Worm (Caenorhabditis elegans): Measurements from ENCODE around the gene perm-1.

perm-1 gene

DNA sequence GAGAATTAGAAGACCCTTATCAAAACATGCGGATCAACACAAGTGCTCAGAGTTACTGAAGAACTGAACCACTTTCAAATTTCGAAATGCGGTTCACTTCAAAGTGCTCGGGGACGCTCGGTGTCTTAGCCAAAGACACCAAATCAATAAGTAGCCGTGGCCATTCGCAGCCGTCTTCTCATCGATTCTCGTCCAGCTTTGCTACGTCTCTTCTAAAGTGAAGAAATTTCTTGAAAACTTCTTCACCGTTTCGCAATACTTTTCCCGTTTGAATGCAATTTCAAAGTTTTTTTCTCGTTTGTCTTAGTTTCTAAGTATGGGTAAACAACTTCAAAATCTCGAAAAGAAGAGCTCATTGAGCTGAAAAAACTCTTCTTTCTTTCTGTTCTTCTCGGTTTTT, 4.3 kb downstream of the perm-1 start (continued):
- no peak for TF ChIP-seq nhr-90 (tag; optimal IDR thresholded peaks at IDR 0.05; ENCODE audit: poor library complexity)
- TF ChIP-seq irx-1 (tag; optimal IDR thresholded peaks at IDR 0.05), result no peak
- TF ChIP-seq sup-37 (GFP tag; optimal IDR thresholded peaks at IDR 0.05), result no peak
- no peak for TF ChIP-seq ceh-63 (GFP tag; optimal IDR thresholded peaks at IDR 0.05)
- TF ChIP-seq ceh-8 (GFP tag; optimal IDR thresholded peaks at IDR 0.05), result no peak
- peak; percentile 2 to 3 for TF ChIP-seq efl-1 (optimal IDR thresholded peaks at IDR 0.05)
- no peak for TF ChIP-seq efl-1 (GFP tag; optimal IDR thresholded peaks at IDR 0.05 in 1 of 2)
- peak; percentile 12 to 68 (median 22) for TF ChIP-seq ceh-82 (tag; optimal IDR thresholded peaks at IDR 0.05)
- TF ChIP-seq fkh-8 (tag; optimal IDR thresholded peaks at IDR 0.05), result peak; percentile 8
- no peak for TF ChIP-seq unc-86 (tag; optimal IDR thresholded peaks at IDR 0.05)
- peak; percentile 6 to 37 for TF ChIP-seq lsy-2 (tag; optimal IDR thresholded peaks at IDR 0.05)
- no peak for TF ChIP-seq mdl-1 (tag; optimal IDR thresholded peaks at IDR 0.05)
- TF ChIP-seq zip-4 (GFP tag; optimal IDR thresholded peaks at IDR 0.05), result no peak
- no peak for TF ChIP-seq snpc-4 (tag; optimal IDR thresholded peaks at IDR 0.05)
- no peak for TF ChIP-seq unc-98 (GFP tag; IDR thresholded peaks at IDR 0.05)
- TF ChIP-seq tlp-1 (tag; optimal IDR thresholded peaks at IDR 0.05), result no peak
- no peak for TF ChIP-seq nhr-47 (tag; optimal IDR thresholded peaks at IDR 0.05)
- TF ChIP-seq lin-14 (GFP tag; optimal IDR thresholded peaks at IDR 0.05), result peak; percentile 78

DNA sequence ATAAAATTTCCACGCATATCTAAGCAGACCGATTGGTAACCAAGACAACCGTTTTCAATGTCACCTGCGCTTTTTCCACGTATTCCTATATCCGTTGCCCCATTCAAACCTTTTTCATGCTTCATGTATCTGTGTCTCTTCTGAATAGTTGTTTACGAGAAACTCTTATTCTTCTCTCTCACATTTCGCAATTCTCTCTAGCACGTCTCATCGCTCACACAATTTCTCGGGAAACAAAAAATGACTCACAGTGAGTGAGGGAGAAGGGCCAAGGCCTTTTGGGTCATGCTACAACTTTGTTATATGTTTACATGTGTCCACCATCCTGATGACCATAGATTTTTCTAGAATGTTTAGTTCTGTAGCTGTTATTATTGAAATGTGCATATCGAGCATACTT, 6.7 kb downstream of the perm-1 start:
- TF ChIP-seq lin-14 (GFP tag; optimal IDR thresholded peaks at IDR 0.05) (peak; percentile 86), skn-1 (tag; optimal IDR thresholded peaks at IDR 0.05) (peak; percentile 70), sup-37 (GFP tag; optimal IDR thresholded peaks at IDR 0.05) (no peak), nhr-47 (tag; optimal IDR thresholded peaks at IDR 0.05) (peak; percentile 70), nhr-237 (tag; optimal IDR thresholded peaks at IDR 0.05) (peak; percentile 25), ztf-4 (tag; optimal IDR thresholded peaks at IDR 0.05) (peak; percentile 46), ceh-82 (tag; optimal IDR thresholded peaks at IDR 0.05) (peak in 2 of 3 experiments; percentile 9 to 63), vab-15 (tag; optimal IDR thresholded peaks at IDR 0.05) (no peak), dsc-1 (tag; optimal IDR thresholded peaks at IDR 0.05) (peak; percentile 16), lin-13 (GFP tag; optimal IDR thresholded peaks at IDR 0.05) (no peak), alr-1 (tag; optimal IDR thresholded peaks at IDR 0.05; ENCODE audit: borderline replicate concordance) (no peak), mep-1 (tag; optimal IDR thresholded peaks at IDR 0.05) (peak; percentile 82), unc-30 (tag; optimal IDR thresholded peaks at IDR 0.05) (no peak), snpc-4 (tag; optimal IDR thresholded peaks at IDR 0.05) (peak; percentile 28), dpl-1 (GFP tag; optimal IDR thresholded peaks at IDR 0.05) (peak in 1 of 3 experiments; percentile 17), lin-35 (GFP tag; optimal IDR thresholded peaks at IDR 0.05) (peak in 1 of 2 experiments; percentile 38), nhr-71 (tag; optimal IDR thresholded peaks at IDR 0.05) (peak; percentile 83), hlh-4 (tag; optimal IDR thresholded peaks at IDR 0.05) (no peak), snu-23 (GFP tag; optimal IDR thresholded peaks at IDR 0.05) (peak; percentile 56), rnt-1 (tag; optimal IDR thresholded peaks at IDR 0.05) (peak; percentile 33), pax-3 (tag; optimal IDR thresholded peaks at IDR 0.05) (peak; percentile 50), lsy-2 (tag; optimal IDR thresholded peaks at IDR 0.05) (peak; percentile 43 to 68), xbp-1 (tag; optimal IDR thresholded peaks at IDR 0.05) (peak; percentile 31), fos-1 (tag; optimal IDR thresholded peaks at IDR 0.05) (peak; percentile 67), nhr-11 (tag; optimal IDR thresholded peaks at IDR 0.05) (peak; percentile 42), sox-4 (tag; optimal IDR thresholded peaks at IDR 0.05) (peak; percentile 22), fkh-10 (GFP tag; optimal IDR thresholded peaks at IDR 0.05) (peak; percentile 25), C16A3.4 (tag; optimal IDR thresholded peaks at IDR 0.05) (peak; percentile 9), fkh-4 (tag; optimal IDR thresholded peaks at IDR 0.05; ENCODE audit: borderline replicate concordance) (no peak), fkh-8 (tag; optimal IDR thresholded peaks at IDR 0.05) (peak; percentile 98), nhr-20 (tag; optimal IDR thresholded peaks at IDR 0.05) (peak; percentile 54), swsn-7 (tag; optimal IDR thresholded peaks at IDR 0.05) (peak; percentile 37), blmp-1 (tag; optimal IDR thresholded peaks at IDR 0.05) (peak; percentile 22), jun-1 (tag; optimal IDR thresholded peaks at IDR 0.05) (peak; percentile 67), lin-39 (tag; optimal IDR thresholded peaks at IDR 0.05) (no peak), zip-4 (GFP tag; optimal IDR thresholded peaks at IDR 0.05) (peak; percentile 57), egl-27 (tag; optimal IDR thresholded peaks at IDR 0.05) (peak; percentile 7 to 11), efl-1 (optimal IDR thresholded peaks at IDR 0.05) (peak; percentile 14 to 37), efl-1 (GFP tag; optimal IDR thresholded peaks at IDR 0.05 in 1 of 2) (no peak)

All from whole organism, L1 larva.